Worm (Caenorhabditis elegans) whole organism, midembryonic: ENCODE results near the gene gid-2.

Experiments
- T22C8.4 ChIP-seq: fragments of 200-800 bp; sonication (Bioruptor generic); IDR thresholded peaks from 2 replicates; pipeline ENCODE4 v1.3.6; 2022; ENCODE audit warnings: missing genetic modification characterization, missing compliant biosample characterization
- cog-1 ChIP-seq: sonication (generic microtip); optimal IDR thresholded peaks from 2 replicates; lab custom pipeline; 2016; ENCODE audit warnings: missing genetic modification characterization, missing compliant biosample characterization
- flt-1 ChIP-seq: fragments of 200-800 bp; sonication (Bioruptor generic); IDR thresholded peaks from 2 replicates; pipeline ENCODE4 v1.3.6; 2022; ENCODE audit warnings: missing genetic modification characterization, missing compliant biosample characterization
- klf-2 ChIP-seq: fragments of 200-800 bp; sonication (Bioruptor generic); conservative IDR thresholded peaks from 2 replicates; pipeline ENCODE4 v1.3.6; 2022; ENCODE audit warnings: missing genetic modification reagents, missing genetic modification characterization, missing compliant biosample characterization
- med-1 ChIP-seq: sonication (generic microtip); optimal IDR thresholded peaks from 2 replicates; lab custom pipeline; 2017; ENCODE audit warnings: missing genetic modification characterization, mild to moderate bottlenecking, missing compliant biosample characterization, antibody characterized with exemption, missing genetic modification reagents; ENCODE audit not compliant: insufficient read depth
- ref-1 ChIP-seq: fragments of 200-800 bp; sonication (Bioruptor generic); conservative IDR thresholded peaks from 2 replicates; pipeline ENCODE4 v1.3.6; 2022; ENCODE audit warnings: missing genetic modification reagents, missing genetic modification characterization, missing compliant biosample characterization
- tab-1 ChIP-seq: fragments of 200-800 bp; sonication (Bioruptor generic); IDR thresholded peaks from 2 replicates; pipeline ENCODE4 v1.3.6; 2022; ENCODE audit warnings: missing genetic modification characterization, missing compliant biosample characterization
- ztf-23 ChIP-seq: fragments of 200-800 bp; sonication (Bioruptor generic); IDR thresholded peaks from 2 replicates; pipeline ENCODE4 v1.3.6; 2022; ENCODE audit warnings: missing genetic modification reagents, missing genetic modification characterization, missing compliant biosample characterization
- ztf-29 ChIP-seq: fragments of 200-800 bp; sonication (Bioruptor generic); IDR thresholded peaks from 2 replicates; pipeline ENCODE4 v1.3.6; 2022; ENCODE audit warnings: missing genetic modification reagents, missing genetic modification characterization, missing compliant biosample characterization

The gid-2 gene

DNA sequence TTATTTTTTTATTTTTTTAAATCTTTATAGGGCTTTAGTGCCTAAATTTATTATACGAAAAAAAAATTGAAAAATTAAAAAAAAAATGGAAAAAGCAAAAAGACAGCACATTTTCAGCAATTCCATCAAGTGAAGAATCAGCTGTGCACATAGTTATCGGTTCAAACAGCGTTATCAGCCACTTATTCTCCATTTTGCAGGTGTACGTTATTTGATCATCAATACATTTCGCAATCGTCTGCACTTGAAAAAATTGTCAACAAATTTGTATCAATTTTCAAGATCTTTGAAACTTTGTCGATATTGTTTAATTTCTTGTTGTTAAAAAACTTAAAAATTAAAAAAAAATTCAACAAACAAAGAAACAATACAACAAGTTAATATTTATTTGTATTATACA lies 971 bp upstream of the gid-2 start:
- TF ChIP-seq T22C8.4 (GFP tag; lab: Robert Waterston, UW) (no peak), ztf-29 (GFP tag; lab: Robert Waterston, UW) (no peak)

DNA sequence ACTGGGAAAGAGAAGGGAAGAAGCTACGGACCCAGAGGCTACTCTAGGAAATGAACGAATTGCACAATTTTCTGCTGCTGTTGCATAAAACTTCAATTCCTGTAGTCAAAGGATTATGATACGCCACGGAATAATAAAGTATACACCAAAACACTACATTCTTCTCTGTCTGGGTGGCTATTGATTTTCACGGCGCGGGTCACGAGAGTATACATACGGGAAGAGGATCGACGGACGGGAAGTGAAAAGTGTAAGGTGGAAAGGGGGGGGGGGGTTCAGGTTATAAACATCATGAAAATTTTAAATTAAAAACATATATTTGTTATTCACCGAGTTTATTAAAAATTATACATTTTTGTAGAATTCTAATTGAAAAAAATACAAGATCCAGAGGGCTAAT lies 552 bp upstream of the gid-2 start:
- TF ChIP-seq ref-1 (GFP tag; lab: Robert Waterston, UW) = no peak
- no peak for TF ChIP-seq ztf-29 (GFP tag; lab: Robert Waterston, UW)
- no peak for TF ChIP-seq med-1 (GFP tag; lab: Kevin White, UChicago)
- no peak for TF ChIP-seq klf-2 (GFP tag; lab: Robert Waterston, UW)
- no peak for TF ChIP-seq T22C8.4 (GFP tag; lab: Robert Waterston, UW)
- no peak for TF ChIP-seq cog-1
- TF ChIP-seq tab-1 (GFP tag; lab: Robert Waterston, UW) = no peak

DNA sequence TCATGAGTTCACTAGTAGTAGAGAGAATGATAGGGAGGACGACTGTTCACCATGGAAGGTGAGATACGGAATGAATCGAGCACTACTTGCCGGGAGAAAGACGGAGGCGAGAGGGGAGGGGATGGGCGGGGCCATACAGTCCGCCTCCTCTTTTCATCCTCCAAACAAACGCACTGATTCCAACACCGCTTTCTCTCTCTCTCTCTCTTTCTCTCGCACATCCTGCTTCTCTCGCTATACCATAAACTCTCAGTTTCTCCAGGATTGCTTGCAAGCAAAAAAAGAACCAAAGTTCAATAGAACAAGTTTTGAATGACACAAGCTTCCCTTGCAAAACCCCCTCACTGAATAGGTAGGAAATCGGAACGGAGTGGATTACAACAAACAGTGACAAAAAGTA lies 3.4 kb downstream of the gid-2 start:
- TF ChIP-seq ztf-23 (GFP tag; lab: Robert Waterston, UW) (no peak), tab-1 (GFP tag; lab: Robert Waterston, UW) (no peak), cog-1 (no peak), klf-2 (GFP tag; lab: Robert Waterston, UW) (no peak), T22C8.4 (GFP tag; lab: Robert Waterston, UW) (no peak), ref-1 (GFP tag; lab: Robert Waterston, UW) (no peak), med-1 (GFP tag; lab: Kevin White, UChicago) (no peak), ztf-29 (GFP tag; lab: Robert Waterston, UW) (no peak), flt-1 (GFP tag; lab: Robert Waterston, UW) (no peak)

ce11 chrX:2433805-2434204 lies 5.0 kb downstream of the gid-2 start:
- TF ChIP-seq flt-1 (GFP tag; lab: Robert Waterston, UW) = no peak
- TF ChIP-seq med-1 (GFP tag; lab: Kevin White, UChicago) = no peak
- TF ChIP-seq ztf-29 (GFP tag; lab: Robert Waterston, UW) = peak; percentile 70
- no peak for TF ChIP-seq ref-1 (GFP tag; lab: Robert Waterston, UW)

- TF ChIP-seq klf-2 (GFP tag; lab: Robert Waterston, UW) = no peak
- TF ChIP-seq med-1 (GFP tag; lab: Kevin White, UChicago) = no peak
- no peak for TF ChIP-seq tab-1 (GFP tag; lab: Robert Waterston, UW)
- peak; percentile 65; the same call in 1 of the 2 replicates for TF ChIP-seq flt-1 (GFP tag; lab: Robert Waterston, UW)
- no peak for TF ChIP-seq T22C8.4 (GFP tag; lab: Robert Waterston, UW)
- TF ChIP-seq ztf-23 (GFP tag; lab: Robert Waterston, UW) = no peak
- TF ChIP-seq ztf-29 (GFP tag; lab: Robert Waterston, UW) = peak; percentile 91
- TF ChIP-seq cog-1 = peak; percentile 88
- no peak for TF ChIP-seq ref-1 (GFP tag; lab: Robert Waterston, UW)
Measured at ce11 chrX:2432459-2432858, 6.3 kb downstream of the gid-2 start.

- TF ChIP-seq klf-2 (GFP tag; lab: Robert Waterston, UW) (no peak), tab-1 (GFP tag; lab: Robert Waterston, UW) (no peak), ztf-29 (GFP tag; lab: Robert Waterston, UW) (no peak), ztf-23 (GFP tag; lab: Robert Waterston, UW) (no peak), flt-1 (GFP tag; lab: Robert Waterston, UW) (no peak), ref-1 (GFP tag; lab: Robert Waterston, UW) (no peak), T22C8.4 (GFP tag; lab: Robert Waterston, UW) (no peak), cog-1 (no peak), med-1 (GFP tag; lab: Kevin White, UChicago) (no peak)
Measured at ce11 chrX:2430317-2430716, 8.4 kb downstream of the gid-2 start.

- no peak for TF ChIP-seq med-1 (GFP tag; lab: Kevin White, UChicago)
- TF ChIP-seq ztf-23 (GFP tag; lab: Robert Waterston, UW) = no peak
- TF ChIP-seq flt-1 (GFP tag; lab: Robert Waterston, UW) = no peak
- TF ChIP-seq T22C8.4 (GFP tag; lab: Robert Waterston, UW) = no peak
- no peak for TF ChIP-seq tab-1 (GFP tag; lab: Robert Waterston, UW)
- TF ChIP-seq ref-1 (GFP tag; lab: Robert Waterston, UW) = no peak
- TF ChIP-seq ztf-29 (GFP tag; lab: Robert Waterston, UW) = no peak
- TF ChIP-seq cog-1 = no peak
- TF ChIP-seq klf-2 (GFP tag; lab: Robert Waterston, UW) = no peak
Measured at ce11 chrX:2427404-2427803, 11.4 kb downstream of the gid-2 start, which contains the start of gene gcy-31. gcy-31 (minus strand) TSS chrX:2427504.

- no peak for TF ChIP-seq ztf-29 (GFP tag; lab: Robert Waterston, UW)
- no peak for TF ChIP-seq T22C8.4 (GFP tag; lab: Robert Waterston, UW)
- TF ChIP-seq ztf-23 (GFP tag; lab: Robert Waterston, UW) = no peak
Measured at ce11 chrX:2426932-2427331, 11.8 kb downstream of the gid-2 start.

- TF ChIP-seq ztf-29 (GFP tag; lab: Robert Waterston, UW) = no peak
- no peak for TF ChIP-seq tab-1 (GFP tag; lab: Robert Waterston, UW)
- no peak for TF ChIP-seq med-1 (GFP tag; lab: Kevin White, UChicago)
- TF ChIP-seq T22C8.4 (GFP tag; lab: Robert Waterston, UW) = no peak
- no peak for TF ChIP-seq ref-1 (GFP tag; lab: Robert Waterston, UW)
- TF ChIP-seq cog-1 = no peak
- TF ChIP-seq ztf-23 (GFP tag; lab: Robert Waterston, UW) = no peak
- TF ChIP-seq flt-1 (GFP tag; lab: Robert Waterston, UW) = no peak
- no peak for TF ChIP-seq klf-2 (GFP tag; lab: Robert Waterston, UW)
Measured at ce11 chrX:2425284-2425683, 13.5 kb downstream of the gid-2 start.

DNA sequence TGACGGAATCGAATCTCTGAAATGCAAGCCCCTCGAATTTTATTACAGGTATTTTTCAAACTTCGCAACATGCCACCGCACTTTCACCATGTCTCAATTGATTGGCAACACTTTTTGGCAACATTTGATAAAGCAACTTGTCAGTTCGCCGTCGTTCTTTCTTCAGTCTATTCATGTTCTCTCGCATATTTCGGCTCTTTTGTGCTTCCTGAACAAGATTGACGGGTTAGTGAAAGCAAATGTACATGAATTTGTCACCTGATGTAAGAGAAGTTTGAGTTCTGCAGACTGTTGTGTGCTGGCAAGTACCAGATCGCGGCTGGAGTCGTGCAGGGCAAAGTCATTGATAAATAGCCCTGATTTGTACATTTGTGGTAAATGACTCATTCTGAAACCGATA lies 16.6 kb downstream of the gid-2 start:
- no peak for TF ChIP-seq med-1 (GFP tag; lab: Kevin White, UChicago)
- TF ChIP-seq T22C8.4 (GFP tag; lab: Robert Waterston, UW) = no peak
- no peak for TF ChIP-seq ref-1 (GFP tag; lab: Robert Waterston, UW)
- no peak for TF ChIP-seq flt-1 (GFP tag; lab: Robert Waterston, UW)
- no peak for TF ChIP-seq klf-2 (GFP tag; lab: Robert Waterston, UW)
- TF ChIP-seq cog-1 = no peak
- no peak for TF ChIP-seq tab-1 (GFP tag; lab: Robert Waterston, UW)
- TF ChIP-seq ztf-29 (GFP tag; lab: Robert Waterston, UW) = no peak
- no peak for TF ChIP-seq ztf-23 (GFP tag; lab: Robert Waterston, UW)
